Worm (Caenorhabditis elegans) whole organism, dauer: ENCODE measurements around the gene F52C6.3.

ENCODE experiments used
- unc-62 ChIP-seq: sonication (generic microtip); optimal IDR thresholded peaks from 2 replicates; lab custom pipeline; 2017; ENCODE audit warnings: missing biosample characterization, missing genetic modification reagents, missing genetic modification characterization

F52C6.3 gene

ce11 chrII:1924459-1924858 lies at the start of gene F52C6.3:
TSS of gene F52C6.3 (plus strand) at chrII:1924759.
- no peak for TF ChIP-seq unc-62 (GFP tag; lab: Kevin White, UChicago)

DNA sequence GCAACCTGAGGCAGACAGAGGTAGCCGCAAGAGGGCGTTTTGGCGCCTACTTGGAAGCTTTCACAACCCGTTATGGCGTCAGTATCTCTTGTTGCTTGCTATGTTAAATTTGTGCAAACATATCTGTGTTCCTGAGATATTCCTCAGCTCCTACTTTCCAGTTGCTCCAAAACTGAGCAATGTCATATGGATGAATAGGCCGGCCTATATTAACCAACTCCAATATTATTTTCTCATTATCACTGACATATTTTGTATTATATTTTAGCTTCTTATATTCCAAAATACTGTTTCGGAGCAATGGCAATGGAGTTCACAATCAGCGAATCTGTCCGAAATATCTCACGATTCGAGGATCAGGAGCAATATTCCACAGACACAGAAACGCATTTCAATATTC lies 48.9 kb upstream of the F52C6.3 start, which contains the start of gene math-13:
math-13 (plus strand) TSS at position 301 of the 400 bp plus-strand sequence.
- TF ChIP-seq unc-62 (GFP tag; lab: Kevin White, UChicago) = no peak

ce11 chrII:1878663-1879062 lies 45.9 kb upstream of the F52C6.3 start, which contains the start of gene math-16:
TSS of gene math-16 (minus strand) at chrII:1878763.
- no peak for TF ChIP-seq unc-62 (GFP tag; lab: Kevin White, UChicago)

- TF ChIP-seq unc-62 (GFP tag; lab: Kevin White, UChicago) = no peak
These were observed 41.9 kb upstream of the F52C6.3 start, which contains the start of gene math-5 for ce11 chrII:1882705-1883104. TSS of gene math-5 (minus strand) at chrII:1882805.

DNA sequence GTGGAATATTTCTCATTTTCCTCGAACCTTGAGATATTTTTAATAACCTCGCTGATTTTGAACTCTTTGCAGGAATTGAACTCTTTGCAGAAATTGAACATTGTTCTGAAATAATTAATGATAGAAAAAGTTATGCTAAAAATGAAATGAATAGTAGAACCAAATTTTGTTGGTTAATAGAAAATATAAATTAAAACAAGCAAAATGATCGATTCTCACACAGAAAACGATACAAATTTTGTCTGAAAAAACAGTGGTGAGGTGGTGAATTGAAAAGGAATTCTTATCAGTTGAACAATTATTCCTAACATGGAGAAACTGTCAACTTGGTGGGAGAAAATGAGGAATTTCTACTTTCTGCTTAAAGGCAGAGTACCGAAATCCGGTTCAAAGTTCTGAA lies 39.9 kb upstream of the F52C6.3 start, which contains the start of gene math-6:
math-6 (minus strand) TSS at position 101 of the 400 bp plus-strand sequence.
- TF ChIP-seq unc-62 (GFP tag; lab: Kevin White, UChicago) = no peak

- TF ChIP-seq unc-62 (GFP tag; lab: Kevin White, UChicago) = no peak
These were observed 38.2 kb upstream of the F52C6.3 start, which contains the start of gene math-7 for ce11 chrII:1886379-1886778. TSS of gene math-7 (minus strand) at chrII:1886479.

- TF ChIP-seq unc-62 (GFP tag; lab: Kevin White, UChicago) = no peak
These were observed 35.5 kb upstream of the F52C6.3 start, which contains the start of gene math-8 for ce11 chrII:1889071-1889470. TSS of gene math-8 (minus strand) at chrII:1889171.

DNA sequence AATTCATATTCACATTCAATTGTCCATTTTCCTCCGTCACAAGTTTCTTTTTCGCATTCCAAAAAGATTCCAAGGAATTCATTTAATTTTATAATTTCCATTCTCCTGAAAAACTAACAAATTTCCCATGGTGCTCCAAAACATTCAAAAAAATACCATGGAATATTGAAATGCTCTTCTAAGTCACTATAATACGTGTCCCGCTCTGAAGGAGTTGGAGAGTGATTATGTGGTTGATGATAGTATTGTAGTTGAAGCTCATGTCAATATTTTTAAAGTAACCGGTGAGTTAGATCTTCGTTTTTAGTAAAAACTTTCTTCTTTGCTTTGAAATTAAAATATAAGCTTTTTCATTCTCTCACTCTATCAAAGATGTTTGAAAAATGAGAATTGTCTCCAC lies 33.9 kb upstream of the F52C6.3 start, which contains the start of gene math-9:
math-9 (minus strand) TSS at position 101 of the 400 bp plus-strand sequence.
- TF ChIP-seq unc-62 (GFP tag; lab: Kevin White, UChicago) = no peak

DNA sequence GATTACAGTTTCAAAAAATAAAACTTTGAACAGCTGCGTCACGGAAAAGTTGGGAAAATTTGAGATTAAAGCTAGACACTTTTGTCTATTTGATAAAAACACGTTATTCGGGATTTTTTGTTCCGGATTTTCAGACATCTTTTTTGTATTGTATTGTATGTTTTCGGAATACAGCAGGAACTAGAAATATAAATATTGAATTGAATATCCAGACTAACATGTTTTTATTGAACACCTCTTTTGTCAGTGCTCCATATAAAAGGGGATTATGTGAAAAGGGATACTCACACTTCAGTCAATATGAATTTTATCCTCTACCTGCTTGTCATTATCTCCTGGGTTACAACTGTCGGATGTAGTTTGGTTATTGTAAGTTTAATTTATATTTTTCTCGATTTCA lies 30.6 kb upstream of the F52C6.3 start, which contains the start of gene C16C4.1:
C16C4.1 (plus strand) TSS at position 301 of the 400 bp plus-strand sequence.
- no peak for TF ChIP-seq unc-62 (GFP tag; lab: Kevin White, UChicago)

- TF ChIP-seq unc-62 (GFP tag; lab: Kevin White, UChicago) = no peak
These were observed 29.3 kb upstream of the F52C6.3 start, which contains the start of gene C46F9.5 for ce11 chrII:1895278-1895677. TSS of gene C46F9.5 (plus strand) at chrII:1895578.

ce11 chrII:1895762-1896161 lies 28.8 kb upstream of the F52C6.3 start, which contains the start of gene math-25:
TSS of gene math-25 (plus strand) at chrII:1896062.
- no peak for TF ChIP-seq unc-62 (GFP tag; lab: Kevin White, UChicago)

DNA sequence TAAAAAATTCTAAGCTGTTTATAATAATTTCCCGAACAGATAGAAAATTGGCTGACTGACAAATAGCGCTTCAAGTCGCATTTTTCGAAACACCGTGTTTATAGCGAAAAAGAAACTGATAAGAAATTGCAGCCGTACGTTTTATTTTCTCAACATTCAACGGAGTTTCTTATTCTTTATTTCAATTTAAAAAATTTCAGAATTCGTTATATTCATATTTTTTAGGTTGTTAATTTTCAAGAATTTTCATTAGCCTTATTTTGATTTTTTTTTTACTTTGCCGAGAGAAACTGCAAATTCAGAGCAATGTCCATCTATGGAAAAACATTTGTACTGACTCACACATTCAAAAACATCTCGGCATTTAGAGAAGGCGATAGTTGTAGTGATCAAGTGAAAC lies 26.6 kb upstream of the F52C6.3 start, which contains the start of gene C46F9.6:
C46F9.6 (plus strand) TSS at position 301 of the 400 bp plus-strand sequence.
- TF ChIP-seq unc-62 (GFP tag; lab: Kevin White, UChicago) = no peak

DNA sequence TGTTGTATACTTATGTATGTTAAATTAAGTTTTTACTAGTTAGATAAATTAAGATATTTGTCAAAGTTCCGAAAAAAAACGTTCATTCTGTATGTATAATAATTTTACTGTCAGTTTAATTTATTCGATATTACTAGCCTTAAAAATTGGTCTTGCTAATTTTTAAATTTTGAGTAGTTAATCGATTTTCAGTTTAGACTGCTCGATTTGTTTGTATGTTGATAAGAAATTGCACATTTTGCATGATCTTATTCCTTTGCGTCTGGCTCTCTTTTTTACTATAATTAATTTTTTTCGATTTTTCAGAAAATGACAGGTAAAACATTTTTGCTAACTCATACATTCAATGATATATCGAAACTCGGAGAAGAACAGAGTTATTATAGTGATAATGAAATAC lies 24.6 kb upstream of the F52C6.3 start, which contains the start of gene math-24:
math-24 (plus strand) TSS at position 301 of the 400 bp plus-strand sequence.
- no peak for TF ChIP-seq unc-62 (GFP tag; lab: Kevin White, UChicago)

DNA sequence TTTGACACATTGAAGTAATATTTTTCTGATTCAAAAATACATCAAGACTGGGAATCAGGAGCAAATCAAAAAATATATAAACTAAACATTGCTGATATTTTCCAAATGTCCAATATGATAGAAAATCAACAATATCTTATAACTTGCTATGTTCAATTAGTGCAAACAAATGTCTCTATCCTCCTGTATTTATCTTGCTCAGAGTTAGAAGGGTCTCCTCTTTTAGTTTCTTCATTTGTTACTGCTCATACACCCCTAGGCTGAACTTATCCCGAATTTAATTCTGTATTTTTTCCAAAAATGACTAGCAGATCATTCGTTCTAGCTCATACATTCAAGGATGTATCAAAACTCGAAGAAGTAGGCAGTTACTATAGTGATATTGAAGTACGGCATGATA lies 22.6 kb upstream of the F52C6.3 start, which contains the start of gene math-23:
math-23 (plus strand) TSS at position 301 of the 400 bp plus-strand sequence.
- TF ChIP-seq unc-62 (GFP tag; lab: Kevin White, UChicago) = no peak

- no peak for TF ChIP-seq unc-62 (GFP tag; lab: Kevin White, UChicago)
These were observed 19.5 kb upstream of the F52C6.3 start, which contains the start of gene math-22 for ce11 chrII:1905104-1905503. TSS of gene math-22 (plus strand) at chrII:1905404.

- no peak for TF ChIP-seq unc-62 (GFP tag; lab: Kevin White, UChicago)
These were observed 11.8 kb upstream of the F52C6.3 start, which contains the start of gene math-31 for ce11 chrII:1912741-1913140. TSS of gene math-31 (minus strand) at chrII:1912841.

DNA sequence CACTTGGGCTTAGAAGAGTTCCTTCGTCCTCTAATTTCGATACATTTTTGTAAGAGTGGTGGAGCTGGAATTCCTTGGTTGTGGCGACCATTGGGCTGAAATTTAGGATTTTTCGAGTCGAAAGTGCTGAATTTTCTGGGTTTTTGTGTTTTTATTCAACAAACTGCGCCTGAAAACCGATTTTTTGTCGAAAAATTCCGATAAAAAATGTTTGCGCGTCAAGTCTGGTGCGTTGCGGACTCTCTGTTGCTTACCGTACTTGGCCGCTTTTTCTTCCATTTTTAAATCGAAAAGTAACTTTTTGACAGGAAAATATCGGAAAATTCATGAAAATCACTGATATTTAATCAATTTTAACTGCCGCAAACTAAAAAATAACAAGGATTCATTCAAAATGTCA lies 6.7 kb upstream of the F52C6.3 start, which contains the start of gene bath-4:
bath-4 (minus strand) TSS at position 101 of the 400 bp plus-strand sequence.
- TF ChIP-seq unc-62 (GFP tag; lab: Kevin White, UChicago) = no peak
